Worm (Caenorhabditis elegans) whole organism, L3 larva: ENCODE results near the gene Y69A2AR.46.

Experiments
- ZK546.5 ChIP-seq: sonication (generic microtip); optimal IDR thresholded peaks from 2 replicates; lab custom pipeline; 2017; ENCODE audit warnings: missing biosample characterization, missing genetic modification characterization
- aly-2 ChIP-seq: fragments of 150-350 bp; optimal IDR thresholded peaks from 2 replicates; lab custom pipeline; 2014; ENCODE audit warnings: missing biosample characterization, missing genetic modification characterization
- ama-1 ChIP-seq: fragments of 150-350 bp; optimal IDR thresholded peaks from 2 replicates; lab custom pipeline; 2018
- ceh-28 ChIP-seq: fragments of 150-350 bp; optimal IDR thresholded peaks from 2 replicates; lab custom pipeline; 2014; ENCODE audit warnings: missing biosample characterization, missing genetic modification reagents, missing genetic modification characterization
- ceh-82 ChIP-seq: fragments of 150-350 bp; optimal IDR thresholded peaks from 2 replicates; lab custom pipeline; 2014; ENCODE audit warnings: missing biosample characterization, missing genetic modification characterization
- ceh-9 ChIP-seq: sonication (generic microtip); optimal IDR thresholded peaks from 2 replicates; lab custom pipeline; 2018; ENCODE audit warnings: missing biosample characterization, missing genetic modification characterization
- daf-12 ChIP-seq: fragments of 150-350 bp; optimal IDR thresholded peaks from 2 replicates; lab custom pipeline; 2014; ENCODE audit warnings: missing biosample characterization, missing genetic modification reagents, missing genetic modification characterization
- elt-1 ChIP-seq: fragments of 150-350 bp; optimal IDR thresholded peaks from 2 replicates; lab custom pipeline; 2014; ENCODE audit warnings: missing biosample characterization, missing genetic modification characterization
- elt-3 ChIP-seq, 3 experiments: fragments of 150-350 bp in 1 of 3; sonication (generic microtip) in 2 of 3; optimal IDR thresholded peaks; 2 replicates in 2 of 3; 4 replicates in 1 of 3; lab custom pipeline; 2014 to 2017; ENCODE audit warnings: missing biosample characterization in 3 of 3, missing genetic modification characterization in 3 of 3
- eor-1 ChIP-seq, 2 experiments: fragments of 150-350 bp; optimal IDR thresholded peaks; 2 replicates each; lab custom pipeline; 2014 to 2018; ENCODE audit warnings: missing biosample characterization in 2 of 2, missing genetic modification characterization in 2 of 2
- fkh-10 ChIP-seq: sonication (generic microtip); optimal IDR thresholded peaks from 2 replicates; lab custom pipeline; 2017; ENCODE audit warnings: missing biosample characterization, missing genetic modification reagents, missing genetic modification characterization
- fos-1 ChIP-seq: fragments of 150-350 bp; optimal IDR thresholded peaks from 2 replicates; lab custom pipeline; 2014; ENCODE audit warnings: missing biosample characterization, missing genetic modification characterization
- jun-1 ChIP-seq: fragments of 150-350 bp; optimal IDR thresholded peaks from 2 replicates; lab custom pipeline; 2014; ENCODE audit warnings: missing biosample characterization, missing genetic modification reagents, missing genetic modification characterization
- lsy-12 ChIP-seq: sonication (generic microtip); optimal IDR thresholded peaks from 2 replicates; lab custom pipeline; 2016; ENCODE audit warnings: mild to moderate bottlenecking, missing genetic modification characterization, missing compliant biosample characterization
- mdl-1 ChIP-seq: fragments of 150-350 bp; optimal IDR thresholded peaks from 2 replicates; lab custom pipeline; 2014; ENCODE audit warnings: missing biosample characterization, missing genetic modification characterization
- mml-1 ChIP-seq: fragments of 150-350 bp; sonication (generic microtip); optimal IDR thresholded peaks from 3 replicates; lab custom pipeline; 2014; ENCODE audit warnings: missing biosample characterization, missing genetic modification characterization
- nhr-11 ChIP-seq: fragments of 150-350 bp; optimal IDR thresholded peaks from 2 replicates; lab custom pipeline; 2014; ENCODE audit warnings: missing biosample characterization, missing genetic modification characterization
- nhr-12 ChIP-seq: fragments of 150-350 bp; optimal IDR thresholded peaks from 2 replicates; lab custom pipeline; 2014; ENCODE audit warnings: missing biosample characterization, missing genetic modification characterization
- nhr-23 ChIP-seq: fragments of 150-350 bp; optimal IDR thresholded peaks from 2 replicates; lab custom pipeline; 2014; ENCODE audit warnings: missing biosample characterization, missing genetic modification reagents, missing genetic modification characterization
- nhr-237 ChIP-seq: fragments of 150-350 bp; optimal IDR thresholded peaks from 2 replicates; lab custom pipeline; 2014; ENCODE audit warnings: missing biosample characterization, missing genetic modification characterization
- nhr-67 ChIP-seq: fragments of 150-350 bp; optimal IDR thresholded peaks from 2 replicates; lab custom pipeline; 2014; ENCODE audit warnings: missing biosample characterization, missing genetic modification characterization
- nhr-76 ChIP-seq: fragments of 150-350 bp; sonication (generic microtip); optimal IDR thresholded peaks from 5 replicates; lab custom pipeline; 2014; ENCODE audit warnings: missing biosample characterization, missing genetic modification characterization
- nhr-77 ChIP-seq: fragments of 150-350 bp; optimal IDR thresholded peaks from 2 replicates; lab custom pipeline; 2014; ENCODE audit warnings: missing biosample characterization, missing genetic modification characterization
- pha-4 ChIP-seq: fragments of 150-350 bp; optimal IDR thresholded peaks from 2 replicates; lab custom pipeline; 2014; ENCODE audit warnings: missing biosample characterization, missing genetic modification reagents, missing genetic modification characterization
- pqm-1 ChIP-seq: fragments of 150-350 bp; optimal IDR thresholded peaks from 2 replicates; lab custom pipeline; 2017; ENCODE audit warnings: missing biosample characterization, missing genetic modification characterization, inconsistent platforms
- sea-2 ChIP-seq: fragments of 150-350 bp; sonication (generic microtip); optimal IDR thresholded peaks from 4 replicates; lab custom pipeline; 2014; ENCODE audit warnings: missing biosample characterization, missing genetic modification reagents, missing genetic modification characterization
- skn-1 ChIP-seq: fragments of 150-350 bp; optimal IDR thresholded peaks from 2 replicates; lab custom pipeline; 2014; ENCODE audit warnings: missing biosample characterization, missing genetic modification characterization
- unc-39 ChIP-seq: sonication (generic microtip); optimal IDR thresholded peaks from 4 replicates; lab custom pipeline; 2017; ENCODE audit warnings: missing biosample characterization, missing genetic modification characterization
- unc-62 ChIP-seq: fragments of 150-350 bp; sonication (generic microtip); optimal IDR thresholded peaks from 4 replicates; lab custom pipeline; 2014; ENCODE audit warnings: missing biosample characterization, missing genetic modification reagents, missing genetic modification characterization
- zag-1 ChIP-seq: fragments of 150-350 bp; optimal IDR thresholded peaks from 2 replicates; lab custom pipeline; 2014; ENCODE audit warnings: missing biosample characterization, missing genetic modification characterization
- ztf-11 ChIP-seq: fragments of 150-350 bp; optimal IDR thresholded peaks from 2 replicates; lab custom pipeline; 2014; ENCODE audit warnings: missing biosample characterization, missing genetic modification characterization

Y69A2AR.46 gene

DNA sequence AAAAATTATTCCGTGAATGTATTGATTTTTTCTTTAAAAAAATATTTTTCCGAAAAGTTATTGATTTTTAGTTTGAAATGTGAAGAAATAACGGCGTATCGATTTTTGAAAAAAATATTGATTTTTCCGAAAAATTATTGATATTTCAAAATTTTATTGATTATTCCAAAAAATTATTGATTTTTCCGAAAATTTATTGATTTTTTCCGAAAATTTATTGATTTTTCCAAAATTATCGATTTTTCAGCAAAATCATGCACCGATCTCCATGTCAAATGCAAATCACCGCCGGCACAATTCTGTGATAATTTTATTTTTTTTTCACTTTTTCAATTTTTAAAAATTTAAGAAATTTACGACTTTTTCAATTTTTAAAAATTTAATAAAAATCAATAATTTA, 11.9 kb upstream of the Y69A2AR.46 start:
- TF ChIP-seq mdl-1 (tag; lab: Kevin White, UChicago) (no peak), pha-4 (no peak), ceh-28 (tag; lab: Kevin White, UChicago) (peak; percentile 86), nhr-12 (tag; lab: Kevin White, UChicago) (no peak)

DNA sequence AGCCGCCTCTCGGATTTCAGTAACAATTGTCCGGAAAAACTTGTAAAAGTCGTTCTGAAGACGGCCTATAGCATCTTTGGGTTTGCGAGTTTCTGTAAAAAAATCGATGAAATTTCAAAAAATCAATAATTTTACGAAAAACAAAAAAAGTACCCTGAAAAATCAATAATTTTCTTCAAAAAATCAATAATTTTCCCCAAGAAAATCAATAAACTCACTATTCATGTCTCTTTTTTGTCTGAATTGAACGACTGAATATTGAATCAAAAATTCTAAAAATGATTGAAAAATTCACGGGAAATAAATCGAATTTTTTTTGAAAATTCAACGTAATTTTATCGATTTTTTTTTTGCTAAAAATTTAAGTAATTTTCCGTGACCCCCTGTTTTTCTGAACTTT, 10.0 kb upstream of the Y69A2AR.46 start, which contains the start of gene Y69A2AR.23:
Gene Y69A2AR.23, minus strand, starts transcription at position 267 of the 400 bp plus-strand sequence.
- no peak for TF ChIP-seq ZK546.5 (tag; lab: Kevin White, UChicago)
- no peak for TF ChIP-seq unc-62
- TF ChIP-seq ceh-28 (tag; lab: Kevin White, UChicago): peak; percentile 82
- TF ChIP-seq, all 47 proteins: peak for 1

DNA sequence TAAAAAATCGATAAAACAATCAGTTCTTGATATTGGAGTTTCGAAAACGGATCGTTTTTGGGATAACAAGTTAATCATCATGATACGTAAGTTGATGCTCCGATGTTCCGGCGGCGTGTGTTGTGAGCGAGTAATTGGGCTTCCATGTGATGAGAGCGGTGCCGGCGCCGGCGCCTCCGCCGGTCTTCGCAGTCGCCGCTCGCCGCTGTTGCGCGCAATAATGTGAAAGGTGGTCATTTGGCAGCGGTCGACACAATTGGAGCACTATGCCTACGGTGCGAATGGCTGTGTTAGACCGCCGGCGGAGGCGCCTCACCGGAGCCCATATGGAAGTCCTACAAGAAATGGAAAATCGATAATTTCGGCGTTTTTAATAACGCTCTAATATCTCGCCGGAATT, 9.6 kb upstream of the Y69A2AR.46 start:
- no peak for TF ChIP-seq pqm-1 (tag; lab: Kevin White, UChicago)
- no peak for TF ChIP-seq nhr-76
- no peak for TF ChIP-seq eor-1 (tag; optimal IDR thresholded peaks at IDR 0.05; lab: Kevin White, UChicago)
- TF ChIP-seq ZK546.5 (tag; lab: Kevin White, UChicago): no peak

DNA sequence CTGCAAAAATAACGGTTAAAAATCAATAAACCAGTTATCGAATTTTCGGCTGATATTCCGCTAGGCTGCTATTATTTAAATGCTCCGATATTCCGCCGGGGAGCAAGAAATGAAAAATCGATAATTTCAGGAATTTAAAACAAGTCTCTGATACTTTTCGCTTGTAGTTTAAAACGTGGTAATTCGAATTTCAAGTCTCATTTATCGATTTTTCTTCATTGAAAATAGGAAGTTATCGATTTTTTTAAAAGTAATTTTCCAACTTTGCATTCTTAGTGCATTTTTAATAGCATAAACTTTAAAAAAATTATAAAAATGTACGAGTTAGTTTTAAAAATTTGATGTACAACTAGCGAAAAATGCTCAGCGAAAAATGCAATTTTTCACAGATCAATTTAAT, 9.2 kb upstream of the Y69A2AR.46 start:
- TF ChIP-seq ceh-28 (tag; lab: Kevin White, UChicago) (peak; percentile 79), ceh-9 (tag; lab: Kevin White, UChicago) (no peak)

DNA sequence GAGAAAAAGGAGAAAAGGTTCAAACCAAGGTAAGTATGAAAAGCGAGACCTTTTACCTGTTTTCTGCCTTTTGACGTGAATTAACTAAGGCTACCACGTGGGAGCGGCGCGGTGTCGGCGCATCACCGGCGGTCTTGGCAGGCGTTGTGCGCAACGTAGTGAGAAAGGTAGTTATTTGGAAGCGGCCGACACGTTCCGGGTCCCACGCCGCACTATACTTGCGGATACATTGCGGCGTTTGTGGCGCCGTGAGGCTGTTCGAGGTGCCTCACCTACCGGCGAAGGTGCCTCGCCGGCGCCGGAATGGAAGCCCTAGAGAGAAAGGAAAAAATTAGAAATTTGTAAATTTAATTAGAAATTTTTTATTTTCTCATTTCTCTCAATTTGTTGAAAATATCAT, 8.6 kb upstream of the Y69A2AR.46 start:
- TF ChIP-seq nhr-76 (no peak), nhr-23 (no peak), jun-1 (tag; lab: Kevin White, UChicago) (no peak), unc-39 (tag; lab: Kevin White, UChicago) (no peak), ceh-82 (tag; lab: Kevin White, UChicago) (no peak), elt-3 (tag; optimal IDR thresholded peaks at IDR 0.05; lab: Kevin White, UChicago) (no peak), elt-1 (tag; lab: Kevin White, UChicago) (no peak), ceh-28 (tag; lab: Kevin White, UChicago) (no peak), nhr-77 (tag; lab: Kevin White, UChicago) (no peak), nhr-67 (tag; lab: Kevin White, UChicago) (no peak), unc-62 (no peak), fos-1 (no peak), lsy-12 (tag; lab: Kevin White, UChicago) (no peak)
- TF ChIP-seq, all 47 proteins: peak for 0

DNA sequence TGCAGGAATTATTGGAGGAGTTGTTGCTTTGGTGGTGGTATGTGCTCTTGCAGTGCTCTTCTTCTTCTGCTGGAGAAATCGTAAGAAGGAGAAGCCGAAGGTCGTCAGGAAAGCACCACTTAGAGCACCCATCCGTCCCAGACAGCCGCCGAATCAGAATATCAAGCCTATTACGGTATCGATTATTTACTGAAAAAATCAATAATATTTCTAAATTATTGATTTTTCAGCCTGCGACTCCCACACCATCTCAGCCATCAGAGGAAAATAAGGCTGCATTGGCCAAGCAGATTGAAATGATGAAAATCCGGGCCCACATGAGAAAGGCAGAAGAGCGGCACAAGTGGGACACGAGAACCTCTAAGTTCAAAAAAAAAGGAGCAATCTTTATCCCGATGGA, 5.2 kb upstream of the Y69A2AR.46 start:
- TF ChIP-seq fkh-10 (GFP tag; lab: Kevin White, UChicago) (no peak), nhr-237 (tag; lab: Kevin White, UChicago) (no peak), skn-1 (tag; lab: Kevin White, UChicago) (no peak), nhr-11 (tag; lab: Kevin White, UChicago) (no peak), aly-2 (tag; lab: Kevin White, UChicago) (no peak)

DNA sequence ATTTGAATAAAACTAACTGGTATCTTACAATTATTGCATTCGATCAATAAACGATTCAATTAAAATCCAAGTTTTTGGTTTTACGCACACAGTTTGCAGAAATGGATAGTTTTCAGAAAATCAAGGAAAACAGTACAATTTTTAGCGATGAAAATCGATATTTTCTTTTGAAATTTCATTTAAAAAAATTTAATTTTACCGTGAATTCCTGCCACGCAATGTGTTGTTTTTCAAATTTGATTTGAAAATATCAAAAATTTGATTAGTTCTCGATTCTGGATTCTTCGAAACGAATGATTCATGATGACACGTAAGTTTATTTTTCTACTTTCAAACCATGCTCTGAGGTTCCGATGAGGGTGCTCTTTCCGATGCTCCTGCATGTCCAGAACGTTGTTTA, 613 bp downstream of the Y69A2AR.46 start, which contains the start of gene Y69A2AR.50:
Gene Y69A2AR.50, plus strand, starts transcription at position 301 of the 400 bp plus-strand sequence.
- no peak for TF ChIP-seq nhr-77 (tag; lab: Kevin White, UChicago)
- no peak for TF ChIP-seq sea-2 (GFP tag; lab: Kevin White, UChicago)
- no peak for TF ChIP-seq ztf-11
- no peak for TF ChIP-seq ceh-9 (tag; lab: Kevin White, UChicago)
- no peak for TF ChIP-seq unc-39 (tag; lab: Kevin White, UChicago)
- TF ChIP-seq daf-12 (tag; lab: Kevin White, UChicago): no peak
- no peak for TF ChIP-seq nhr-12 (tag; lab: Kevin White, UChicago)
- no peak for TF ChIP-seq pha-4

DNA sequence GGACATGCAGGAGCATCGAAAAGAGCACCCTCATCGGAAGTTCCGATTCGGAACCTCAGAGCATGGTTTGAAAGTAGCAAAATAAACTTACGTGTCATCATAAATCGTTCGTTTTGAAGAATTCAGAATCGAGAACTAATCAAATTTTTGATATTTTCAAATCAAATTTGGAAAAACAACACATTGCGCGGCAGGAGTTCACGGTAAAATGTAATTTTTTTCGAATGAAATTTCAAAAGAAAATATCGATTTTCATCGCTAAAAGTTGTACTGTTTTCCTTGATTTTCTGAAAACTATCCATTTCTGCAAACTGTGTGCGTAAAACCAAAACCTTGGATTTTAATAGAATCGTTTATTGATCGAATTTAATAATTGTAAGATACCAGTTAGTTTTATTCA, 2.5 kb downstream of the Y69A2AR.46 start, which contains the start of gene Y69A2AR.24:
Gene Y69A2AR.24, minus strand, starts transcription at position 101 of the 400 bp plus-strand sequence.
- TF ChIP-seq mml-1 (tag; lab: Kevin White, UChicago) (no peak), skn-1 (tag; lab: Kevin White, UChicago) (no peak), ama-1 (lab: Kevin White, UChicago) (no peak), ZK546.5 (tag; lab: Kevin White, UChicago) (no peak), aly-2 (tag; lab: Kevin White, UChicago) (no peak), zag-1 (tag; lab: Kevin White, UChicago) (no peak), nhr-237 (tag; lab: Kevin White, UChicago) (no peak), daf-12 (tag; lab: Kevin White, UChicago) (no peak), ceh-28 (tag; lab: Kevin White, UChicago) (no peak)
